Fruit fly (Drosophila melanogaster) whole organism, prepupa: Measurements from ENCODE around the gene sv.

Source experiments
- CG11294 ChIP-seq: fragments of 200-800 bp; sonication (Bioruptor generic); IDR thresholded peaks from 2 replicates; pipeline ENCODE4 v1.3.6; 2022; ENCODE audit warnings: missing biosample characterization, missing genetic modification characterization
- CG11762 ChIP-seq: fragments of 200-800 bp; sonication (Bioruptor generic); optimal IDR thresholded peaks from 3 replicates; lab custom pipeline; 2016; ENCODE audit warnings: missing biosample characterization, missing genetic modification characterization; ENCODE audit not compliant: insufficient read depth
- CG1621 ChIP-seq: fragments of 200-800 bp; sonication (Bioruptor generic); optimal IDR thresholded peaks from 3 replicates; lab custom pipeline; 2018; ENCODE audit warnings: missing biosample characterization, mild to moderate bottlenecking, missing genetic modification characterization
- CG16779 ChIP-seq: fragments of 200-800 bp; sonication (Bioruptor generic); optimal IDR thresholded peaks from 3 replicates; lab custom pipeline; 2017; ENCODE audit warnings: missing biosample characterization, mild to moderate bottlenecking, missing genetic modification characterization
- CG3032 ChIP-seq: fragments of 200-800 bp; optimal IDR thresholded peaks from 2 replicates; lab custom pipeline; 2019; ENCODE audit warnings: missing biosample characterization, mild to moderate bottlenecking, missing genetic modification characterization, moderate library complexity
- CG34406 ChIP-seq: fragments of 200-800 bp; sonication (Bioruptor generic); optimal IDR thresholded peaks from 3 replicates; lab custom pipeline; 2016; ENCODE audit warnings: missing biosample characterization, missing genetic modification characterization
- CG4318 ChIP-seq: fragments of 200-800 bp; sonication (Bioruptor generic); optimal IDR thresholded peaks from 3 replicates; lab custom pipeline; 2017; ENCODE audit warnings: missing biosample characterization, mild to moderate bottlenecking, missing genetic modification characterization
- CG6792 ChIP-seq: fragments of 200-800 bp; sonication (Bioruptor generic); optimal IDR thresholded peaks from 3 replicates; lab custom pipeline; 2016; ENCODE audit warnings: missing biosample characterization, missing genetic modification characterization
- CG8119 ChIP-seq: fragments of 200-800 bp; sonication (Bioruptor generic); IDR thresholded peaks from 3 replicates; pipeline ENCODE4 v1.3.6; 2022; ENCODE audit warnings: missing biosample characterization, missing genetic modification characterization
- Eip78C ChIP-seq: fragments of 200-800 bp; sonication (Bioruptor generic); peaks from one replicate; lab custom pipeline; 2016; ENCODE audit warnings: missing biosample characterization, missing genetic modification characterization
- Hr39 ChIP-seq: fragments of 200-800 bp; sonication (Bioruptor generic); optimal IDR thresholded peaks from 2 replicates; lab custom pipeline; 2016; ENCODE audit warnings: missing biosample characterization, missing genetic modification characterization
- Sox15 ChIP-seq: fragments of 200-800 bp; sonication (Bioruptor generic); optimal IDR thresholded peaks from 3 replicates; lab custom pipeline; 2016; ENCODE audit warnings: missing biosample characterization, missing genetic modification characterization
- acj6 ChIP-seq: fragments of 200-800 bp; sonication (Bioruptor generic); optimal IDR thresholded peaks from 3 replicates; lab custom pipeline; 2016; ENCODE audit warnings: missing biosample characterization, missing genetic modification characterization
- dac ChIP-seq: fragments of 200-800 bp; sonication (Bioruptor generic); optimal IDR thresholded peaks from 2 replicates; lab custom pipeline; 2017; ENCODE audit warnings: missing biosample characterization, mild to moderate bottlenecking, missing genetic modification characterization
- eg ChIP-seq: fragments of 200-800 bp; sonication (Bioruptor generic); IDR thresholded peaks from 3 replicates; pipeline ENCODE4 v1.3.6; 2022; ENCODE audit warnings: missing biosample characterization, missing genetic modification characterization
- fkh ChIP-seq: fragments of 200-800 bp; sonication (Bioruptor generic); optimal IDR thresholded peaks from 3 replicates; lab custom pipeline; 2017; ENCODE audit warnings: missing biosample characterization, mild to moderate bottlenecking, missing genetic modification characterization, moderate library complexity
- lz ChIP-seq: fragments of 200-800 bp; sonication (Bioruptor generic); optimal IDR thresholded peaks from 3 replicates; lab custom pipeline; 2016; ENCODE audit warnings: missing biosample characterization, missing genetic modification characterization
- spab ChIP-seq: fragments of 200-800 bp; sonication (Bioruptor generic); optimal IDR thresholded peaks from 2 replicates; lab custom pipeline; 2017; ENCODE audit warnings: missing biosample characterization, mild to moderate bottlenecking, missing genetic modification characterization, missing genetic modification reagents
- ss ChIP-seq, 2 experiments: fragments of 200-800 bp; sonication (Bioruptor generic); optimal IDR thresholded peaks; 2 replicates in 1 of 2; 3 replicates in 1 of 2; lab custom pipeline; 2017 to 2018; ENCODE audit warnings: mild to moderate bottlenecking in 2 of 2, missing biosample characterization in 2 of 2, missing genetic modification characterization in 2 of 2, moderate library complexity in 1 of 2
- vri ChIP-seq: fragments of 200-800 bp; sonication (Bioruptor generic); optimal IDR thresholded peaks from 3 replicates; lab custom pipeline; 2016; ENCODE audit warnings: missing biosample characterization, mild to moderate bottlenecking, missing genetic modification characterization

sv gene

DNA sequence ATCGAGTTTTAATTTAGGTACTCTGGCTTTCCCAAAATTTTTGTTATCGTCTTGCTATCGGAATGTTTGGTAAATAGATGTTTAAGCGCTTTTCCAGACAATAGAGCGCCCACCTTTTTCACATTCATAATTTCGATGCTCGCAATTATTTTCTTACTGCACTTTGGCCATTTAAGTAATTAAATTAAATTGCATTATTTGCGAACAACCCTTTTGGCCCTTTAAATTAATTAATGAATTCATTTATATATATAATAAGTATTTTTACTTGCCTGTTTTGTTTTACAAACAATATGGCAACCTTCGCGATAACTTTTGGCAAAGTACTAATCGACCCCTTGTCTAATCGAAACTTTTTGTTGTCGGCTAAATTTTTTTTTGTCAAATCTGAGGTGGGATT, 67.7 kb downstream of the sv start:
- TF ChIP-seq CG34406 (GFP tag; lab: Kevin White, UChicago) (no peak), spab (no peak), acj6 (GFP tag; lab: Kevin White, UChicago) (no peak), ss (GFP tag; optimal IDR thresholded peaks at IDR 0.05; lab: Kevin White, UChicago) (no peak), CG8119 (GFP tag; lab: Robert Waterston, UW) (no peak), CG16779 (no peak), dac (no peak), Hr39 (GFP tag; lab: Kevin White, UChicago) (no peak), lz (GFP tag; lab: Kevin White, UChicago) (no peak), CG11762 (GFP tag; lab: Kevin White, UChicago) (no peak), CG6792 (GFP tag; lab: Kevin White, UChicago) (no peak), CG4318 (GFP tag; lab: Kevin White, UChicago) (no peak), CG11294 (GFP tag; lab: Robert Waterston, UW) (no peak), eg (GFP tag; lab: Robert Waterston, UW) (no peak), Sox15 (no peak), Eip78C (GFP tag; lab: Kevin White, UChicago) (no peak), fkh (GFP tag; lab: Kevin White, UChicago) (no peak)

DNA sequence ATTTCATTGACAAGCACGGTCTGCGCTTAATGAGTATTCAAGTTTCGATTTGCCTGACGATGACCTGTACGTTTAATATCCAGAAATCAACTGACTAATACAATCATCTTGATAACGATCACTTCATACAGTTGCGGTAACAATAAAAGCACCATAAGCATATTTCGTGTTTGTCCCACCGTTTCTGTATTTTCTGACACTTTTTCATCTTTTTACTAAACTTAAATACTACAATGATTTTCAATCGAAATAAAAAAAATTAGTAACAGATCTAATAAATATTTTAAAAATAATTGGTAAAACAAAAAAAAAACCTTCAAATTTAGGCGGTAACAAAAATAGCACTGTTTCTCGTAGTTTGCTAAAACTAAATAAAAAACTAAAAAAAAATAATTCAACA, 73.5 kb downstream of the sv start, which contains the start of gene CG32017:
Gene CG32017 (minus strand): TSS at position 101 of the 400 bp plus-strand sequence.
- TF ChIP-seq CG3032 (no peak), dac (no peak), CG8119 (GFP tag; lab: Robert Waterston, UW) (no peak), vri (no peak), CG1621 (no peak), spab (no peak)
- TF ChIP-seq, all 60 proteins: peak for 0
